Fruit fly (Drosophila melanogaster) whole organism, embryonic: ENCODE data around the gene ClC-a.

ENCODE experiments used
- Bgb ChIP-seq: fragments of 200-800 bp; sonication (Bioruptor generic); IDR thresholded peaks from 2 replicates; pipeline ENCODE4 v1.3.6; 2022; ENCODE audit warnings: missing biosample characterization, missing genetic modification characterization; ENCODE audit not compliant: partially characterized antibody
- CG10274 ChIP-seq: fragments of 200-800 bp; sonication (Bioruptor generic); optimal IDR thresholded peaks from 3 replicates; lab custom pipeline; 2017; ENCODE audit warnings: missing biosample characterization, mild to moderate bottlenecking, missing genetic modification characterization
- CG11398 ChIP-seq: fragments of 200-800 bp; sonication (Bioruptor generic); optimal IDR thresholded peaks from 2 replicates; lab custom pipeline; 2016; ENCODE audit warnings: missing biosample characterization, missing genetic modification characterization
- CG16779 ChIP-seq: fragments of 200-800 bp; sonication (Bioruptor generic); IDR thresholded peaks from 2 replicates; pipeline ENCODE4 v1.3.6; 2022; ENCODE audit warnings: missing biosample characterization, missing genetic modification characterization
- CG16813 ChIP-seq: fragments of 200-800 bp; sonication (Bioruptor generic); IDR thresholded peaks from 3 replicates; pipeline ENCODE4 v1.3.6; 2022; ENCODE audit warnings: missing biosample characterization, missing genetic modification characterization; ENCODE audit not compliant: partially characterized antibody
- CG17328 ChIP-seq: fragments of 200-800 bp; sonication (Bioruptor generic); IDR thresholded peaks from 2 replicates; pipeline ENCODE4 v1.3.6; 2022; ENCODE audit warnings: missing biosample characterization, missing genetic modification characterization
- CG17385 ChIP-seq: fragments of 200-800 bp; sonication (Bioruptor generic); optimal IDR thresholded peaks from 3 replicates; lab custom pipeline; 2018; ENCODE audit warnings: missing biosample characterization, mild to moderate bottlenecking, missing genetic modification characterization
- CG17612 ChIP-seq: fragments of 200-800 bp; sonication (Bioruptor generic); IDR thresholded peaks from 2 replicates; pipeline ENCODE4 v1.3.6; 2022; ENCODE audit warnings: missing biosample characterization, missing genetic modification characterization
- CG18764 ChIP-seq: fragments of 200-800 bp; sonication (Bioruptor generic); optimal IDR thresholded peaks from 3 replicates; lab custom pipeline; 2016; ENCODE audit warnings: missing biosample characterization, missing genetic modification characterization
- CG2199 ChIP-seq: fragments of 200-800 bp; sonication (Bioruptor generic); IDR thresholded peaks from 3 replicates; pipeline ENCODE4 v1.3.6; 2022; ENCODE audit warnings: missing biosample characterization, missing genetic modification characterization
- CG2712 ChIP-seq: fragments of 200-800 bp; optimal IDR thresholded peaks from 3 replicates; lab custom pipeline; 2019; ENCODE audit warnings: missing biosample characterization, mild to moderate bottlenecking, missing genetic modification characterization, moderate library complexity
- CG2875 ChIP-seq: fragments of 200-800 bp; sonication (Bioruptor generic); optimal IDR thresholded peaks from 2 replicates; lab custom pipeline; 2017; ENCODE audit warnings: missing biosample characterization, mild to moderate bottlenecking, missing genetic modification characterization, missing genetic modification reagents
- CG34422 ChIP-seq: fragments of 200-800 bp; sonication (Bioruptor generic); IDR thresholded peaks from 3 replicates; pipeline ENCODE4 v1.3.6; 2022; ENCODE audit warnings: missing biosample characterization, missing genetic modification characterization
- CG4820 ChIP-seq: fragments of 200-800 bp; sonication (Bioruptor generic); optimal IDR thresholded peaks from 3 replicates; lab custom pipeline; 2016; ENCODE audit warnings: missing biosample characterization, missing genetic modification characterization
- CG5245 ChIP-seq: fragments of 200-800 bp; sonication (Bioruptor generic); optimal IDR thresholded peaks from 3 replicates; lab custom pipeline; 2016; ENCODE audit warnings: missing biosample characterization, missing genetic modification characterization
- CG5953 ChIP-seq: fragments of 200-800 bp; sonication (Bioruptor generic); IDR thresholded peaks from 2 replicates; pipeline ENCODE4 v1.3.6; 2022; ENCODE audit warnings: missing biosample characterization, missing genetic modification characterization
- CG7357 ChIP-seq: fragments of 200-800 bp; sonication (Bioruptor generic); IDR thresholded peaks from 3 replicates; pipeline ENCODE4 v1.3.6; 2022; ENCODE audit warnings: missing biosample characterization, missing genetic modification characterization
- CG7928 ChIP-seq: fragments of 200-800 bp; sonication (Bioruptor generic); optimal IDR thresholded peaks from 2 replicates; lab custom pipeline; 2017; ENCODE audit warnings: missing biosample characterization, mild to moderate bottlenecking, missing genetic modification characterization
- CG8765 ChIP-seq: fragments of 200-800 bp; sonication (Bioruptor generic); IDR thresholded peaks from 2 replicates; pipeline ENCODE4 v1.3.6; 2022; ENCODE audit warnings: missing biosample characterization, missing genetic modification characterization
- D ChIP-seq, 2 experiments: fragments of 200-800 bp in 1 of 2; fragments of >200 bp in 1 of 2; sonication (Bioruptor generic) in 1 of 2; optimal IDR thresholded peaks; 2 replicates in 1 of 2; 3 replicates in 1 of 2; lab custom pipeline; 2017; ENCODE audit warnings: mild to moderate bottlenecking in 1 of 2, missing biosample characterization in 1 of 2, missing genetic modification characterization in 1 of 2, missing genetic modification reagents in 1 of 2
- Dll ChIP-seq: fragments of 200-800 bp; sonication (Bioruptor generic); IDR thresholded peaks from 4 replicates; pipeline ENCODE4 v1.3.6; 2022; ENCODE audit warnings: missing biosample characterization, missing genetic modification characterization; ENCODE audit not compliant: partially characterized antibody
- Doc2 ChIP-seq: fragments of 200-800 bp; sonication (Bioruptor generic); IDR thresholded peaks from 2 replicates; pipeline ENCODE4 v1.3.6; 2022; ENCODE audit warnings: missing biosample characterization, missing genetic modification characterization
- E2f2 ChIP-seq: fragments of 200-800 bp; sonication (Bioruptor generic); IDR thresholded peaks from 2 replicates; pipeline ENCODE4 v1.3.6; 2022; ENCODE audit warnings: missing biosample characterization, missing genetic modification characterization
- Ets65A ChIP-seq: fragments of 200-800 bp; sonication (Bioruptor generic); peaks from one replicate; lab custom pipeline; 2016; ENCODE audit warnings: missing biosample characterization, missing genetic modification characterization
- Gug ChIP-seq: fragments of 200-800 bp; sonication (Bioruptor generic); IDR thresholded peaks from 4 replicates; pipeline ENCODE4 v1.3.6; 2022; ENCODE audit warnings: missing biosample characterization, missing genetic modification characterization
- Med ChIP-seq: fragments of 200-800 bp; sonication (Bioruptor generic); peaks from one replicate; lab custom pipeline; 2016; ENCODE audit warnings: missing biosample characterization, missing genetic modification characterization, mild to moderate bottlenecking, inconsistent platforms, moderate library complexity
- NK7.1 ChIP-seq: fragments of 200-800 bp; sonication (Bioruptor generic); optimal IDR thresholded peaks from 3 replicates; lab custom pipeline; 2016; ENCODE audit warnings: missing biosample characterization, missing genetic modification characterization
- Opbp ChIP-seq: fragments of 200-800 bp; sonication (Bioruptor generic); IDR thresholded peaks from 3 replicates; pipeline ENCODE4 v1.3.6; 2022; ENCODE audit warnings: missing biosample characterization, missing genetic modification characterization; ENCODE audit not compliant: partially characterized antibody
- Pdp1 ChIP-seq, 2 experiments: fragments of 200-800 bp; sonication (Bioruptor generic); optimal IDR thresholded peaks; 3 replicates each; lab custom pipeline; 2016; ENCODE audit warnings: missing biosample characterization in 2 of 2, missing genetic modification characterization in 2 of 2, mild to moderate bottlenecking in 1 of 2, moderate library complexity in 1 of 2
- Rfx ChIP-seq: fragments of 200-800 bp; sonication (Bioruptor generic); IDR thresholded peaks from 2 replicates; pipeline ENCODE4 v1.3.6; 2022; ENCODE audit warnings: missing biosample characterization, missing genetic modification characterization
- Rx ChIP-seq: fragments of 200-800 bp; sonication (Bioruptor generic); IDR thresholded peaks from 2 replicates; pipeline ENCODE4 v1.3.6; 2022; ENCODE audit warnings: missing biosample characterization, missing genetic modification characterization
- Six4 ChIP-seq: fragments of 200-800 bp; sonication (Bioruptor generic); optimal IDR thresholded peaks from 2 replicates; lab custom pipeline; 2016; ENCODE audit warnings: missing biosample characterization, missing genetic modification characterization
- ab ChIP-seq: fragments of 200-800 bp; sonication (Bioruptor generic); optimal IDR thresholded peaks from 2 replicates; lab custom pipeline; 2016; ENCODE audit warnings: missing biosample characterization, missing genetic modification characterization
- chinmo ChIP-seq: fragments of 200-800 bp; sonication (Bioruptor generic); IDR thresholded peaks from 4 replicates; pipeline ENCODE4 v1.3.6; 2022; ENCODE audit warnings: missing biosample characterization, missing genetic modification characterization; ENCODE audit not compliant: partially characterized antibody
- chn ChIP-seq: fragments of 200-800 bp; sonication (Bioruptor generic); optimal IDR thresholded peaks from 2 replicates; lab custom pipeline; 2016; ENCODE audit warnings: missing biosample characterization, missing genetic modification characterization
- ewg ChIP-seq: fragments of 200-800 bp; sonication (Bioruptor generic); optimal IDR thresholded peaks from 3 replicates; lab custom pipeline; 2017; ENCODE audit warnings: mild to moderate bottlenecking, missing biosample characterization, missing genetic modification reagents, missing genetic modification characterization
- exex ChIP-seq: fragments of 200-800 bp; sonication (Bioruptor generic); optimal IDR thresholded peaks from 4 replicates; lab custom pipeline; 2018; ENCODE audit warnings: missing biosample characterization, mild to moderate bottlenecking, missing genetic modification characterization, moderate library complexity
- gce ChIP-seq: fragments of 200-800 bp; sonication (Bioruptor generic); IDR thresholded peaks from 3 replicates; pipeline ENCODE4 v1.3.6; 2022; ENCODE audit warnings: missing biosample characterization, missing genetic modification characterization
- gt ChIP-seq: fragments of 200-800 bp; sonication (Bioruptor generic); IDR thresholded peaks from 2 replicates; pipeline ENCODE4 v1.3.6; 2022; ENCODE audit warnings: missing biosample characterization, missing genetic modification characterization
- kay ChIP-seq: fragments of 200-800 bp; sonication (Bioruptor generic); optimal IDR thresholded peaks from 2 replicates; lab custom pipeline; 2016; ENCODE audit warnings: missing biosample characterization, missing genetic modification characterization
- kni ChIP-seq: fragments of 200-800 bp; sonication (Bioruptor generic); optimal IDR thresholded peaks from 3 replicates; lab custom pipeline; 2017; ENCODE audit warnings: mild to moderate bottlenecking, missing biosample characterization, missing genetic modification reagents, missing genetic modification characterization
- otp ChIP-seq: fragments of 200-800 bp; sonication (Bioruptor generic); IDR thresholded peaks from 3 replicates; pipeline ENCODE4, ENCODE4 v1.3.6; 2022; ENCODE audit warnings: missing biosample characterization, missing genetic modification characterization
- pita ChIP-seq: fragments of 200-800 bp; sonication (Bioruptor generic); optimal IDR thresholded peaks from 2 replicates; lab custom pipeline; 2017; ENCODE audit warnings: missing biosample characterization, mild to moderate bottlenecking, missing genetic modification characterization
- prd ChIP-seq, 3 experiments: fragments of >200 bp in 2 of 3; fragments of 200-800 bp in 1 of 3; sonication (Bioruptor generic) in 1 of 3; optimal IDR thresholded peaks in 2 of 3; IDR thresholded peaks in 1 of 3; 2 replicates in 2 of 3; 3 replicates in 1 of 3; pipeline versions ENCODE4 v1.3.6 to Lab custom; 2017 to 2022; ENCODE audit warnings: missing biosample characterization in 1 of 3, missing genetic modification characterization in 1 of 3
- pros ChIP-seq: fragments of 200-800 bp; sonication (Bioruptor generic); optimal IDR thresholded peaks from 3 replicates; lab custom pipeline; 2019; ENCODE audit warnings: missing biosample characterization, mild to moderate bottlenecking, missing genetic modification characterization, moderate library complexity
- rib ChIP-seq: fragments of 200-800 bp; sonication (Bioruptor generic); IDR thresholded peaks from 2 replicates; pipeline ENCODE4 v1.3.6; 2022; ENCODE audit warnings: missing biosample characterization, missing genetic modification characterization
- row ChIP-seq: fragments of 200-800 bp; sonication (Bioruptor generic); IDR thresholded peaks from 3 replicates; pipeline ENCODE4 v1.3.6; 2022; ENCODE audit warnings: missing biosample characterization, missing genetic modification characterization
- salm ChIP-seq: fragments of 200-800 bp; sonication (Bioruptor generic); optimal IDR thresholded peaks from 2 replicates; lab custom pipeline; 2018; ENCODE audit warnings: missing biosample characterization, mild to moderate bottlenecking, missing genetic modification characterization
- sob ChIP-seq: fragments of 200-800 bp; sonication (Bioruptor generic); IDR thresholded peaks from 2 replicates; pipeline ENCODE4 v1.3.6; 2022; ENCODE audit warnings: missing biosample characterization, missing genetic modification characterization
- ttk ChIP-seq: fragments of 200-800 bp; sonication (Bioruptor generic); IDR thresholded peaks from 2 replicates; pipeline ENCODE4 v2.1.2; 2022; ENCODE audit warnings: missing biosample characterization, missing genetic modification characterization

The ClC-a gene

DNA sequence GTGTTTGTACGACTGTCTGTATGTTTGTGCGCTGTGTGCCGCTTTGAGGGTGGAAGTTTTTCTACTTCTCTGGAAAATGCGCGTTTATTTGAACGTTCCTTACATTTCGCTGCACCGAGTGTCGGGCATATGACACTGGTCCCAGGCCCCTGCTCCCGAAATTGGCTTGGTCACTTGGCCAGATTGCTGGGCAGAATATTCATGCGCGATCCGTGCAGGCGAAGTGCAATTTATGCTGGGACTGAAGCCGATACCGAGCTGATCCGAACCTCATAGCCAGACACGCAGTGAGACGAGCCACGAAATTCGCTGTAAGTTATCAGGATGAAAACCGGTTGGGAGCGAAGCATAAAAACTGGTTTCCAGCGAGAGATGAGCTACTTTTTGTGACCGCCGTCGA, 34.1 kb downstream of the ClC-a start (continued):
- TF ChIP-seq CG10274 (GFP tag; lab: Kevin White, UChicago) (peak; percentile 96), CG34422 (peak; percentile 40; the same call in 1 of the 3 replicates), pita (no peak), chn (GFP tag; lab: Kevin White, UChicago) (no peak), otp (GFP tag; lab: Robert Waterston, UW) (0 out of 3 replicates have a peak, but pooled peaks have one; percentile 5), CG11398 (no peak), CG5245 (GFP tag; lab: Kevin White, UChicago) (no peak), ewg (no peak), CG7357 (no peak), D (optimal IDR thresholded peaks at IDR 0.05; lab: Kevin White, UChicago) (peak; percentile 88), D (GFP tag; optimal IDR thresholded peaks at IDR 0.05; lab: Kevin White, UChicago) (no peak), Med (GFP tag; lab: Kevin White, UChicago) (peak; percentile 84), prd (optimal IDR thresholded peaks at IDR 0.05; lab: Kevin White, UChicago) (no peak), prd (GFP tag; IDR thresholded peaks at IDR 0.05; lab: Robert Waterston, UW) (peak; percentile 26; the same call in 1 of the 3 replicates), rib (no peak), CG8765 (peak; percentile 49; the same call in 1 of the 2 replicates), CG18764 (GFP tag; lab: Kevin White, UChicago) (no peak), CG2875 (no peak), Pdp1 (GFP tag; optimal IDR thresholded peaks at IDR 0.05; lab: Kevin White, UChicago) (no peak), gt (GFP tag; lab: Robert Waterston, UW) (no peak), CG2199 (GFP tag; lab: Robert Waterston, UW) (0 out of 3 replicates have a peak, but pooled peaks have one; percentile 52), CG16779 (GFP tag; lab: Robert Waterston, UW) (0 out of 2 replicates have a peak, but pooled peaks have one; percentile 35), CG16813 (no peak), CG17328 (GFP tag; lab: Robert Waterston, UW) (no peak), Ets65A (peak; percentile 69), Opbp (GFP tag; lab: Robert Waterston, UW) (peak; percentile 34; the same call in 1 of the 3 replicates), Gug (GFP tag; lab: Robert Waterston, UW) (peak; percentile 63; the same call in 3 of the 4 replicates), CG7928 (GFP tag; lab: Kevin White, UChicago) (no peak), Rfx (GFP tag; lab: Robert Waterston, UW) (no peak), row (GFP tag; lab: Robert Waterston, UW) (no peak), CG4820 (GFP tag; lab: Kevin White, UChicago) (no peak), Six4 (no peak), chinmo (GFP tag; lab: Robert Waterston, UW) (peak; percentile 85; the same call in 2 of the 4 replicates), salm (tag; lab: Kevin White, UChicago) (no peak), Rx (no peak), Bgb (GFP tag; lab: Robert Waterston, UW) (peak; percentile 36), E2f2 (GFP tag; lab: Robert Waterston, UW) (0 out of 2 replicates have a peak, but pooled peaks have one; percentile 6), sob (GFP tag; lab: Robert Waterston, UW) (no peak), Doc2 (GFP tag; lab: Robert Waterston, UW) (no peak), ab (GFP tag; lab: Kevin White, UChicago) (no peak), NK7.1 (GFP tag; lab: Kevin White, UChicago) (no peak), pros (GFP tag; lab: Kevin White, UChicago) (peak; percentile 64), CG2712 (tag; lab: Kevin White, UChicago) (no peak), ttk (GFP tag; lab: Robert Waterston, UW) (peak; percentile 48; the same call in 1 of the 2 replicates), Dll (GFP tag; lab: Robert Waterston, UW) (no peak), exex (tag; lab: Kevin White, UChicago) (no peak), CG17612 (GFP tag; lab: Robert Waterston, UW) (no peak), CG17385 (no peak), kay (GFP tag; lab: Kevin White, UChicago) (no peak), kni (GFP tag; lab: Kevin White, UChicago) (peak; percentile 49), gce (peak; percentile 19; the same call in 1 of the 3 replicates), CG5953 (GFP tag; lab: Robert Waterston, UW) (0 out of 2 replicates have a peak, but pooled peaks have one; percentile 43)
